Worm (Caenorhabditis elegans): ENCODE data around the gene arcp-1.

The arcp-1 gene

DNA sequence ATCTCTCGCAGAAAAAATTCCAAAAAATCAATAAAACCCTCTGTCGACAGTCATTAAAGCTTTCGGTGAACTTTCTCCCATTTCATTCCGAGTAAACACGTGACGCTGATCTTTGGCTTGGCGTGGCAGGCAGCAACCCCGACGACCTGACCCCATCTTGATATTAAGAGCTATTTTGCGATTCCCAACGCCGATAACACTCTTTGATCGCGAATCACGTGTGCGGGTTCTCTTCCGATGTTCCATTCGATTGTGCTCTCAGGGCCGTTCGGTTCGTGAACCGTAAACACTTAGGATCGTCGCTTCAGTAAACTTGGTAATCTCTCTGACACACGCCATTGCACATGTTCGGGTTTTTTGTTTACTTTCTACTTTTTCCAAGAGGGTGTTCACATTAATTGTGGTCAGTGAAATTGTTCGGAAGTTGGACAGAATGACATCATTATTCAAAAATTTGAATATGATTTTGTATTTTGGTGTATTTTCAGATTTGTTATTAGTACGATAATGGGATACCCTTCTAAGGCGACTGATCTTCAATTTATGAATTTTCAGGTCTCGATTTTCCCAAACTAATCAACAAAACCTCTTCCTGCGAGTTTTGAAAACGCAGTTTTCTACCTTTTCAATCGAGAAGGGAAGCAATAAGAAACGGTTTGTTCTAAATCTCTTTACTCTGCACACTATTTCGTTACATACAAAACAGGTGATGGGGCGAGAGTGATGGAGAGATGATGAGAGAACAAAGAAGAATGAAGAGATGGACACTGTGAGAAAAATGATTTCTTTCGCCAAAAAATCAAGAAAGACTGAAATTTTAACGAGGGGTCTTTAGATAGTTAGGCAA lies 38.2 kb upstream of the arcp-1 start:
- TF ChIP-seq lin-14 (GFP tag; optimal IDR thresholded peaks at IDR 0.05) (peak; percentile 70), sptf-1 (tag; optimal IDR thresholded peaks at IDR 0.05) (no peak), nhr-71 (tag; optimal IDR thresholded peaks at IDR 0.05) (peak; percentile 60), xbp-1 (tag; optimal IDR thresholded peaks at IDR 0.05) (peak; percentile 12), aly-2 (tag; optimal IDR thresholded peaks at IDR 0.05) (no peak), rnt-1 (tag; optimal IDR thresholded peaks at IDR 0.05) (peak; percentile 33), C16A3.4 (tag; optimal IDR thresholded peaks at IDR 0.05) (peak; percentile 21), snpc-4 (tag; optimal IDR thresholded peaks at IDR 0.05) (no peak), efl-1 (optimal IDR thresholded peaks at IDR 0.05) (peak in 1 of 2 experiments; percentile 11), efl-1 (GFP tag; optimal IDR thresholded peaks at IDR 0.05 in 1 of 2) (peak in 1 of 2 experiments; percentile 80), jun-1 (tag; optimal IDR thresholded peaks at IDR 0.05) (no peak), nhr-20 (tag; optimal IDR thresholded peaks at IDR 0.05) (peak; percentile 53), lsy-2 (tag; optimal IDR thresholded peaks at IDR 0.05) (peak in 1 of 2 experiments; percentile 38), ets-5 (GFP tag; IDR thresholded peaks at IDR 0.05) (no peak), unc-86 (tag; optimal IDR thresholded peaks at IDR 0.05) (no peak), ztf-4 (tag; optimal IDR thresholded peaks at IDR 0.05) (peak; percentile 41), elt-2 (tag; optimal IDR thresholded peaks at IDR 0.05) (peak; percentile 7), lir-3 (tag; optimal IDR thresholded peaks at IDR 0.05; ENCODE audit: poor library complexity) (no peak), mep-1 (tag; optimal IDR thresholded peaks at IDR 0.05) (peak; percentile 48), dpl-1 (GFP tag; optimal IDR thresholded peaks at IDR 0.05) (peak in 1 of 3 experiments; percentile 30), nhr-237 (tag; optimal IDR thresholded peaks at IDR 0.05) (no peak), egl-27 (tag; optimal IDR thresholded peaks at IDR 0.05) (no peak), C04F5.9 (tag; optimal IDR thresholded peaks at IDR 0.05) (no peak), grh-1 (GFP tag; IDR thresholded peaks at IDR 0.05) (peak; percentile 24; the same call in 1 of the 2 replicates), ceh-90 (tag; optimal IDR thresholded peaks at IDR 0.05) (no peak), lin-35 (GFP tag; optimal IDR thresholded peaks at IDR 0.05) (peak in 1 of 2 experiments; percentile 38), mdl-1 (tag; optimal IDR thresholded peaks at IDR 0.05) (peak in 1 of 2 experiments; percentile 74), nhr-47 (tag; optimal IDR thresholded peaks at IDR 0.05) (peak; percentile 9), nhr-28 (tag; optimal IDR thresholded peaks at IDR 0.05) (no peak), tbx-2 (tag; optimal IDR thresholded peaks at IDR 0.05) (no peak), nhr-90 (tag; optimal IDR thresholded peaks at IDR 0.05; ENCODE audit: poor library complexity) (peak; percentile 41), alr-1 (tag; optimal IDR thresholded peaks at IDR 0.05; ENCODE audit: borderline replicate concordance) (no peak), sox-4 (tag; optimal IDR thresholded peaks at IDR 0.05) (no peak), nhr-85 (tag) (peak; percentile 94), unc-130 (tag; optimal IDR thresholded peaks at IDR 0.05) (peak; percentile 80), pag-3 (tag; optimal IDR thresholded peaks at IDR 0.05; ENCODE audit: borderline replicate concordance, insufficient read depth) (no peak), blmp-1 (tag; optimal IDR thresholded peaks at IDR 0.05) (peak; percentile 98), elt-3 (tag; optimal IDR thresholded peaks at IDR 0.05) (peak in 2 of 6 experiments; percentile 1 to 20), aha-1 (tag; optimal IDR thresholded peaks at IDR 0.05) (no peak), C34B4.2 (tag; optimal IDR thresholded peaks at IDR 0.05) (no peak), nhr-19 (GFP tag; conservative IDR thresholded peaks at IDR 0.05) (peak; percentile 22; the same call in 1 of the 2 replicates), isw-1 (GFP tag; IDR thresholded peaks at IDR 0.05) (no peak), snu-23 (GFP tag; optimal IDR thresholded peaks at IDR 0.05) (peak; percentile 49)
